Fruit fly (Drosophila melanogaster) whole organism, embryonic: ENCODE measurements around the gene GstT4.

ENCODE experiments used
- Bdp1 ChIP-seq: fragments of 200-800 bp; sonication (Bioruptor generic); optimal IDR thresholded peaks from 3 replicates; lab custom pipeline; 2016; ENCODE audit warnings: missing biosample characterization, missing genetic modification characterization
- CG10147 ChIP-seq: fragments of 200-800 bp; sonication (Bioruptor generic); optimal IDR thresholded peaks from 2 replicates; lab custom pipeline; 2019; ENCODE audit warnings: missing biosample characterization, mild to moderate bottlenecking, missing genetic modification characterization, moderate library complexity
- CG12071 ChIP-seq: fragments of 200-800 bp; sonication (Bioruptor generic); optimal IDR thresholded peaks from 3 replicates; lab custom pipeline; 2018; ENCODE audit warnings: missing biosample characterization, mild to moderate bottlenecking, missing genetic modification characterization
- CG12659 ChIP-seq: fragments of 200-800 bp; sonication (Bioruptor generic); optimal IDR thresholded peaks from 3 replicates; lab custom pipeline; 2017; ENCODE audit warnings: mild to moderate bottlenecking, missing biosample characterization, missing genetic modification reagents, missing genetic modification characterization
- CG13424 ChIP-seq: fragments of 200-800 bp; sonication (Bioruptor generic); optimal IDR thresholded peaks from 2 replicates; lab custom pipeline; 2019; ENCODE audit warnings: missing biosample characterization, mild to moderate bottlenecking, missing genetic modification characterization, moderate library complexity
- CG15073 ChIP-seq: fragments of 200-800 bp; sonication (Bioruptor generic); optimal IDR thresholded peaks from 2 replicates; lab custom pipeline; 2016; ENCODE audit warnings: missing biosample characterization, missing genetic modification characterization
- CG15479 ChIP-seq: fragments of 200-800 bp; sonication (Bioruptor generic); optimal IDR thresholded peaks from 3 replicates; lab custom pipeline; 2019; ENCODE audit warnings: missing biosample characterization, mild to moderate bottlenecking, missing genetic modification characterization, moderate library complexity
- CG15514 ChIP-seq: fragments of 200-800 bp; sonication (Bioruptor generic); optimal IDR thresholded peaks from 3 replicates; lab custom pipeline; 2017; ENCODE audit warnings: missing biosample characterization, missing genetic modification characterization, mild to moderate bottlenecking, moderate library complexity, missing genetic modification reagents
- CG18476 ChIP-seq: fragments of 200-800 bp; sonication (Bioruptor generic); optimal IDR thresholded peaks from 2 replicates; lab custom pipeline; 2016; ENCODE audit warnings: missing biosample characterization, mild to moderate bottlenecking, missing genetic modification characterization
- CG18764 ChIP-seq: fragments of 200-800 bp; sonication (Bioruptor generic); optimal IDR thresholded peaks from 3 replicates; lab custom pipeline; 2016; ENCODE audit warnings: missing biosample characterization, missing genetic modification characterization
- CG2199 ChIP-seq: fragments of 200-800 bp; sonication (Bioruptor generic); IDR thresholded peaks from 3 replicates; pipeline ENCODE4 v1.3.6; 2022; ENCODE audit warnings: missing biosample characterization, missing genetic modification characterization
- CG2202 ChIP-seq: fragments of 200-800 bp; sonication (Bioruptor generic); optimal IDR thresholded peaks from 2 replicates; lab custom pipeline; 2018; ENCODE audit warnings: missing biosample characterization, mild to moderate bottlenecking, missing genetic modification characterization
- CG34224 ChIP-seq: fragments of 200-800 bp; sonication (Bioruptor generic); IDR thresholded peaks from 3 replicates; pipeline ENCODE4 v1.3.6; 2022; ENCODE audit warnings: missing biosample characterization, missing genetic modification characterization; ENCODE audit not compliant: partially characterized antibody
- CG3995 ChIP-seq: fragments of 200-800 bp; sonication (Bioruptor generic); optimal IDR thresholded peaks from 3 replicates; lab custom pipeline; 2016; ENCODE audit warnings: missing biosample characterization, missing genetic modification characterization
- CG7745 ChIP-seq: fragments of 200-800 bp; sonication (Bioruptor generic); optimal IDR thresholded peaks from 2 replicates; lab custom pipeline; 2018; ENCODE audit warnings: missing biosample characterization, mild to moderate bottlenecking, missing genetic modification characterization, moderate library complexity
- CG8924 ChIP-seq: fragments of 200-800 bp; optimal IDR thresholded peaks from 3 replicates; lab custom pipeline; 2019; ENCODE audit warnings: missing biosample characterization, mild to moderate bottlenecking, missing genetic modification characterization, moderate library complexity
- CG9797 ChIP-seq: fragments of 200-800 bp; sonication (Bioruptor generic); optimal IDR thresholded peaks from 3 replicates; lab custom pipeline; 2018; ENCODE audit warnings: missing biosample characterization, mild to moderate bottlenecking, missing genetic modification characterization
- CG9932 ChIP-seq: fragments of 200-800 bp; sonication (Bioruptor generic); IDR thresholded peaks from 2 replicates; pipeline ENCODE4 v1.3.6; 2022; ENCODE audit warnings: missing biosample characterization, missing genetic modification characterization
- CoRest ChIP-seq: fragments of 200-800 bp; sonication (Bioruptor generic); optimal IDR thresholded peaks from 3 replicates; lab custom pipeline; 2018; ENCODE audit warnings: missing biosample characterization, mild to moderate bottlenecking, missing genetic modification characterization, moderate library complexity
- Dll ChIP-seq: fragments of 200-800 bp; sonication (Bioruptor generic); IDR thresholded peaks from 4 replicates; pipeline ENCODE4 v1.3.6; 2022; ENCODE audit warnings: missing biosample characterization, missing genetic modification characterization; ENCODE audit not compliant: partially characterized antibody
- Fer2 ChIP-seq: fragments of 200-800 bp; sonication (Bioruptor generic); optimal IDR thresholded peaks from 2 replicates; lab custom pipeline; 2018; ENCODE audit warnings: missing biosample characterization, mild to moderate bottlenecking, missing genetic modification characterization, moderate library complexity
- HLH4C ChIP-seq: fragments of 200-800 bp; sonication (Bioruptor generic); IDR thresholded peaks from 3 replicates; pipeline ENCODE4 v1.3.6; 2022; ENCODE audit warnings: missing biosample characterization, missing genetic modification characterization; ENCODE audit not compliant: partially characterized antibody
- Hand ChIP-seq: fragments of 200-800 bp; sonication (Bioruptor generic); optimal IDR thresholded peaks from 2 replicates; lab custom pipeline; 2017; ENCODE audit warnings: mild to moderate bottlenecking, missing biosample characterization, missing genetic modification reagents, missing genetic modification characterization
- Hmx ChIP-seq: fragments of 200-800 bp; sonication (Bioruptor generic); optimal IDR thresholded peaks from 2 replicates; lab custom pipeline; 2016; ENCODE audit warnings: missing biosample characterization, missing genetic modification characterization
- MESR4 ChIP-seq: fragments of 200-800 bp; sonication (Bioruptor generic); optimal IDR thresholded peaks from 2 replicates; lab custom pipeline; 2018; ENCODE audit warnings: missing biosample characterization, mild to moderate bottlenecking, missing genetic modification characterization, moderate library complexity
- Mrtf ChIP-seq: fragments of 200-800 bp; sonication (Bioruptor generic); IDR thresholded peaks from 3 replicates; pipeline ENCODE4 v1.3.6; 2022; ENCODE audit warnings: missing biosample characterization, missing genetic modification characterization
- NC2β ChIP-seq: fragments of 200-800 bp; sonication (Bioruptor generic); optimal IDR thresholded peaks from 2 replicates; lab custom pipeline; 2016; ENCODE audit warnings: missing biosample characterization, missing genetic modification characterization
- Sin3A ChIP-seq: fragments of >200 bp; optimal IDR thresholded peaks from 2 replicates; lab custom pipeline; 2018
- Stat92E ChIP-seq, 3 experiments: fragments of >200 bp in 2 of 3; fragments of 200-800 bp in 1 of 3; sonication (Bioruptor generic) in 1 of 3; optimal IDR thresholded peaks; 2 replicates each; lab custom pipeline; 2017 to 2019; ENCODE audit warnings: missing biosample characterization in 3 of 3, missing genetic modification characterization in 3 of 3, mild to moderate bottlenecking in 1 of 3, moderate library complexity in 1 of 3
- amos ChIP-seq: fragments of 200-800 bp; sonication (Bioruptor generic); IDR thresholded peaks from 2 replicates; pipeline ENCODE4 v1.3.6; 2022; ENCODE audit warnings: missing biosample characterization, missing genetic modification characterization; ENCODE audit not compliant: partially characterized antibody
- bab2 ChIP-seq: fragments of 200-800 bp; sonication (Bioruptor generic); optimal IDR thresholded peaks from 2 replicates; lab custom pipeline; 2016; ENCODE audit warnings: missing biosample characterization, missing genetic modification characterization
- btn ChIP-seq: fragments of 200-800 bp; sonication (Bioruptor generic); optimal IDR thresholded peaks from 2 replicates; lab custom pipeline; 2016; ENCODE audit warnings: missing biosample characterization, missing genetic modification characterization
- chif ChIP-seq, 2 experiments: fragments of 200-800 bp; sonication (Bioruptor generic); optimal IDR thresholded peaks; 3 replicates each; lab custom pipeline; 2016; ENCODE audit warnings: missing biosample characterization in 2 of 2, missing genetic modification characterization in 2 of 2
- crol ChIP-seq: fragments of 200-800 bp; sonication (Bioruptor generic); IDR thresholded peaks from 2 replicates; pipeline ENCODE4 v1.3.6; 2022; ENCODE audit warnings: missing biosample characterization, missing genetic modification characterization
- cwo ChIP-seq: fragments of 200-800 bp; sonication (Bioruptor generic); optimal IDR thresholded peaks from 3 replicates; lab custom pipeline; 2017; ENCODE audit warnings: missing biosample characterization, missing genetic modification characterization, mild to moderate bottlenecking, moderate library complexity, missing genetic modification reagents
- dmrt99B ChIP-seq: fragments of 200-800 bp; sonication (Bioruptor generic); optimal IDR thresholded peaks from 2 replicates; lab custom pipeline; 2018; ENCODE audit warnings: missing biosample characterization, mild to moderate bottlenecking, missing genetic modification characterization, moderate library complexity
- en ChIP-seq: fragments of 200-800 bp; sonication (Bioruptor generic); optimal IDR thresholded peaks from 2 replicates; lab custom pipeline; 2016; ENCODE audit warnings: missing biosample characterization, missing genetic modification characterization
- gro ChIP-seq: fragments of 200-800 bp; sonication (Bioruptor generic); optimal IDR thresholded peaks from 2 replicates; lab custom pipeline; 2016; ENCODE audit warnings: missing biosample characterization, missing genetic modification characterization
- gsb ChIP-seq: fragments of 200-800 bp; sonication (Bioruptor generic); IDR thresholded peaks from 2 replicates; pipeline ENCODE4 v1.3.6; 2022; ENCODE audit warnings: missing biosample characterization, missing genetic modification characterization
- gsb-n ChIP-seq: fragments of 200-800 bp; sonication (Bioruptor generic); optimal IDR thresholded peaks from 3 replicates; lab custom pipeline; 2018; ENCODE audit warnings: missing biosample characterization, mild to moderate bottlenecking, missing genetic modification characterization
- her ChIP-seq: fragments of 200-800 bp; sonication (Bioruptor generic); optimal IDR thresholded peaks from 2 replicates; lab custom pipeline; 2016; ENCODE audit warnings: missing biosample characterization, missing genetic modification characterization
- lab ChIP-seq: fragments of 200-800 bp; sonication (Bioruptor generic); optimal IDR thresholded peaks from 3 replicates; lab custom pipeline; 2017; ENCODE audit warnings: missing biosample characterization, missing genetic modification characterization, mild to moderate bottlenecking, moderate library complexity, missing genetic modification reagents
- org-1 ChIP-seq: fragments of 200-800 bp; sonication (Bioruptor generic); optimal IDR thresholded peaks from 2 replicates; lab custom pipeline; 2017; ENCODE audit warnings: missing biosample characterization, missing genetic modification characterization
- slou ChIP-seq: fragments of 200-800 bp; sonication (Bioruptor generic); optimal IDR thresholded peaks from 3 replicates; lab custom pipeline; 2016; ENCODE audit warnings: missing biosample characterization, missing genetic modification characterization
- tin ChIP-seq: fragments of 200-800 bp; sonication (Bioruptor generic); optimal IDR thresholded peaks from 3 replicates; lab custom pipeline; 2016; ENCODE audit warnings: missing biosample characterization, missing genetic modification characterization
- tup ChIP-seq: fragments of 200-800 bp; sonication (Bioruptor generic); optimal IDR thresholded peaks from 2 replicates; lab custom pipeline; 2016; ENCODE audit warnings: missing biosample characterization, mild to moderate bottlenecking, missing genetic modification characterization, moderate library complexity
- unc-4 ChIP-seq: fragments of 200-800 bp; sonication (Bioruptor generic); IDR thresholded peaks from 2 replicates; pipeline ENCODE4 v1.3.6; 2022; ENCODE audit warnings: missing biosample characterization, missing genetic modification characterization; ENCODE audit not compliant: partially characterized antibody
- z ChIP-seq: fragments of 200-800 bp; sonication (Bioruptor generic); IDR thresholded peaks from 3 replicates; pipeline ENCODE4 v1.3.6; 2022; ENCODE audit warnings: missing biosample characterization, missing genetic modification characterization
- zen2 ChIP-seq: fragments of 200-800 bp; sonication (Bioruptor generic); IDR thresholded peaks from 3 replicates; pipeline ENCODE4 v1.3.6; 2022; ENCODE audit warnings: missing biosample characterization, missing genetic modification characterization; ENCODE audit not compliant: partially characterized antibody

Gene GstT4

DNA sequence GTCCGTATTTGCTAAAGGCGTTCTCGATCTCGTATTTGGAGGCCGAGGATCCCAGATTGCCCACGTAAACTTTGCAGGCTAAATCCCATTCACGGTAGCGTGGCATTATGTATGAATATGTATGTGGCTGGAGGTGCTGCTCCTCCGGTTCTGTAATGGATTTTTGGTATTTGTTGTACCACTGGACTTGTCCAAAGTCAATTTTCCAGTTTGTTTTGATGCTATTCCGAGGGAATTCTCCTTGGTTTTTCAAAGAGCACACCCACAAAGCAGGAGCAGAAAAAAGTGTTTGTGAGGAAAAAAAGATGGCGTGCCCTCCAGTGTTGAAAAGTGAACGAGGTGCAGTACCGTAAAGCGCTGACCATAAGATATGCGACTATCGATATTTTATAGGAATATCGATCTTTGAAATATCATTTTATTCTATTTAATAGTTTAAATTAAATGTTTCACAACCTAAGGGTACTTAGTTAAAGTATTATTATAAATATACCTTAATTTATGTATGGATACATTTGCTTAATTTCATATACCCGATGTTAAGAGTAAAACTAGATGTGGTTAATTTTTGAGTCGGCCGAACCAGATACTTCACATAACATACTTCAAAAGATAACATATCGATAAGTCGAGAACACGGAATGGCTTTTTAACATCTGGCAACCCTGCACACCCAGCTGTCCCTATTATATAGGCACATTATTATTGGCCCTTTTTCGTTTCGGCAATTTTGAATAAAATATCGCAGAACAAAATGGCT lies 19.8 kb upstream of the GstT4 start, which contains the start of the genes Rbp1-like and Tim9a (continued):
- no peak for TF ChIP-seq CG7745 (tag; lab: Kevin White, UChicago)
- no peak for TF ChIP-seq her (GFP tag; lab: Kevin White, UChicago)
- TF ChIP-seq CG2202 (tag; lab: Kevin White, UChicago) = no peak
- no peak for TF ChIP-seq org-1 (GFP tag; lab: Kevin White, UChicago)
- TF ChIP-seq btn = no peak
- TF ChIP-seq chif (GFP tag; optimal IDR thresholded peaks at IDR 0.05; lab: Kevin White, UChicago) = no peak
- TF ChIP-seq dmrt99B (tag; lab: Kevin White, UChicago) = peak; percentile 19
- TF ChIP-seq gro = no peak
- peak; percentile 72 for TF ChIP-seq HLH4C (GFP tag; lab: Robert Waterston, UW)
- TF ChIP-seq slou (GFP tag; lab: Kevin White, UChicago) = peak; percentile 29
- no peak for TF ChIP-seq gsb-n (tag; lab: Kevin White, UChicago)
- no peak for TF ChIP-seq z (GFP tag; lab: Robert Waterston, UW)
- peak; percentile 92 for TF ChIP-seq MESR4
- no peak for TF ChIP-seq Fer2 (tag; lab: Kevin White, UChicago)
- no peak for TF ChIP-seq Hand
- peak; percentile 13 for TF ChIP-seq tin
- peak; percentile 39 for TF ChIP-seq CG9797 (GFP tag; lab: Kevin White, UChicago)
- TF ChIP-seq bab2 (GFP tag; lab: Kevin White, UChicago) = no peak
- TF ChIP-seq NC2β (GFP tag; lab: Kevin White, UChicago) = no peak
- no peak for TF ChIP-seq crol
- TF ChIP-seq unc-4 = peak; percentile 76
- TF ChIP-seq Mrtf (GFP tag; lab: Robert Waterston, UW) = no peak
- TF ChIP-seq CG15514 (GFP tag; lab: Kevin White, UChicago) = peak; percentile 71
- peak; percentile 65 for TF ChIP-seq CG9932
- TF ChIP-seq CG12659 (GFP tag; lab: Kevin White, UChicago) = peak; percentile 83
- TF ChIP-seq Stat92E (GFP tag; optimal IDR thresholded peaks at IDR 0.05; lab: Kevin White, UChicago) = no peak
- TF ChIP-seq cwo (GFP tag; lab: Kevin White, UChicago) = no peak
- no peak for TF ChIP-seq Hmx (GFP tag; lab: Kevin White, UChicago)
- TF ChIP-seq amos (GFP tag; lab: Robert Waterston, UW) = peak; percentile 61
- TF ChIP-seq CG18764 = peak; percentile 26
- no peak for TF ChIP-seq en (GFP tag; lab: Kevin White, UChicago)
- no peak for TF ChIP-seq CG15073 (GFP tag; lab: Kevin White, UChicago)
- no peak for TF ChIP-seq gsb (GFP tag; lab: Robert Waterston, UW)
- no peak for TF ChIP-seq Bdp1 (GFP tag; lab: Kevin White, UChicago)
- TF ChIP-seq tup (GFP tag; lab: Kevin White, UChicago) = no peak
- peak; percentile 1 for TF ChIP-seq CG18476 (GFP tag; lab: Kevin White, UChicago)
- TF ChIP-seq zen2 (GFP tag; lab: Robert Waterston, UW) = 0 out of 3 replicates have a peak, but pooled peaks have one; percentile 32
- TF ChIP-seq CG2199 (GFP tag; lab: Robert Waterston, UW) = no peak
- peak; percentile 74 for TF ChIP-seq Sin3A (lab: Kevin White, UChicago)
- no peak for TF ChIP-seq CG15479 (GFP tag; lab: Kevin White, UChicago)
- no peak for TF ChIP-seq CG10147
- peak; percentile 46 for TF ChIP-seq CG8924
- TF ChIP-seq CG34224 (GFP tag; lab: Robert Waterston, UW) = peak; percentile 65
- peak; percentile 74 for TF ChIP-seq CG3995
- TF ChIP-seq lab (GFP tag; lab: Kevin White, UChicago) = peak; percentile 52
- peak; percentile 30 for TF ChIP-seq CG13424 (tag; lab: Kevin White, UChicago)
- TF ChIP-seq CoRest (tag; lab: Kevin White, UChicago) = peak; percentile 56
- peak; percentile 87 for TF ChIP-seq Dll
- no peak for TF ChIP-seq CG12071 (GFP tag; lab: Kevin White, UChicago)
